Worm (Caenorhabditis elegans) whole organism, young adult: Measurements from ENCODE around the gene clec-121.
A peak's percentile ranks its signal among the peaks of the same experiment; 100 is the strongest.
"Not testable (repeated sequence)": the region's sequence is repeated elsewhere in the genome, so short reads cannot be mapped to it uniquely, and the experiment has no call there.

Experiments
- B0035.1 ChIP-seq: sonication (generic microtip); optimal IDR thresholded peaks from 2 replicates; lab custom pipeline; 2016; ENCODE audit warnings: missing genetic modification characterization, mild to moderate bottlenecking, missing compliant biosample characterization, missing genotype, missing genetic modification reagents
- B0261.1 ChIP-seq: sonication (generic microtip); optimal IDR thresholded peaks from 2 replicates; lab custom pipeline; 2016; ENCODE audit warnings: mild to moderate bottlenecking, missing genetic modification characterization, moderate library complexity, missing compliant biosample characterization
- B0336.3 ChIP-seq: fragments of 200-800 bp; sonication (Bioruptor generic); IDR thresholded peaks from 2 replicates; pipeline ENCODE4 v1.3.6; 2022; ENCODE audit warnings: missing genetic modification characterization, missing compliant biosample characterization
- D2030.7 ChIP-seq: fragments of 200-800 bp; sonication (Bioruptor generic); IDR thresholded peaks from 2 replicates; pipeline ENCODE4 v1.3.6; 2022; ENCODE audit warnings: missing genetic modification reagents, missing genetic modification characterization, missing compliant biosample characterization
- F49E8.2 ChIP-seq: sonication (generic microtip); optimal IDR thresholded peaks from 3 replicates; lab custom pipeline; 2017; ENCODE audit warnings: missing genetic modification characterization, mild to moderate bottlenecking, missing compliant biosample characterization, antibody characterized with exemption, moderate library complexity; ENCODE audit not compliant: insufficient read depth
- F55B11.4 ChIP-seq: sonication (generic microtip); optimal IDR thresholded peaks from 2 replicates; lab custom pipeline; 2016; ENCODE audit warnings: missing compliant biosample characterization, missing genetic modification characterization, borderline replicate concordance; ENCODE audit not compliant: insufficient read depth
- K11D2.4 ChIP-seq: fragments of 200-800 bp; sonication (Bioruptor generic); IDR thresholded peaks from 2 replicates; pipeline ENCODE4 v1.3.6; 2022; ENCODE audit warnings: missing genetic modification reagents, missing genetic modification characterization, missing compliant biosample characterization
- T26A5.8 ChIP-seq: sonication (generic microtip); optimal IDR thresholded peaks from 2 replicates; lab custom pipeline; 2016; ENCODE audit warnings: missing genetic modification characterization, missing compliant biosample characterization
- Y79H2A.3 ChIP-seq: fragments of 200-800 bp; sonication (Bioruptor generic); conservative IDR thresholded peaks from 2 replicates; pipeline ENCODE4 v1.3.6; 2022; ENCODE audit warnings: missing genetic modification reagents, missing genetic modification characterization, missing compliant biosample characterization
- aptf-2 ChIP-seq: fragments of 200-800 bp; sonication (Bioruptor generic); conservative IDR thresholded peaks from 2 replicates; pipeline ENCODE4 v1.3.6; 2022; ENCODE audit warnings: missing genetic modification reagents, missing genetic modification characterization, missing compliant biosample characterization
- atf-7 ChIP-seq: sonication (generic microtip); optimal IDR thresholded peaks from 2 replicates; lab custom pipeline; 2017; ENCODE audit warnings: mild to moderate bottlenecking, missing genetic modification characterization, missing compliant biosample characterization
- athp-1 ChIP-seq: sonication (generic microtip); optimal IDR thresholded peaks from 2 replicates; lab custom pipeline; 2017; ENCODE audit warnings: mild to moderate bottlenecking, missing genetic modification characterization, missing compliant biosample characterization
- attf-5 ChIP-seq: fragments of 200-800 bp; sonication (Bioruptor generic); optimal IDR thresholded peaks from 2 replicates; lab custom pipeline; 2018; ENCODE audit warnings: mild to moderate bottlenecking, missing genetic modification characterization, missing compliant biosample characterization
- cebp-1 ChIP-seq, 2 experiments: fragments of 200-800 bp in 1 of 2; sonication (Bioruptor generic) in 1 of 2; sonication (generic microtip) in 1 of 2; IDR thresholded peaks in 1 of 2; optimal IDR thresholded peaks in 1 of 2; 2 replicates each; pipeline versions ENCODE4 v1.3.6 to Lab custom; 2017 to 2022; ENCODE audit warnings: missing compliant biosample characterization in 2 of 2, missing genetic modification characterization in 2 of 2, mild to moderate bottlenecking in 1 of 2, missing genetic modification reagents in 1 of 2, moderate library complexity in 1 of 2
- cebp-2 ChIP-seq: fragments of 200-800 bp; sonication (Bioruptor generic); IDR thresholded peaks from 2 replicates; pipeline ENCODE4 v1.3.6; 2022; ENCODE audit warnings: missing genetic modification characterization, missing compliant biosample characterization
- ceh-58 ChIP-seq: fragments of 200-800 bp; sonication (Bioruptor generic); IDR thresholded peaks from 2 replicates; pipeline ENCODE4 v1.3.6; 2022; ENCODE audit warnings: missing genetic modification characterization, missing compliant biosample characterization
- dox-1 ChIP-seq: fragments of 200-800 bp; sonication (Bioruptor generic); IDR thresholded peaks from 2 replicates; pipeline ENCODE4 v1.3.6; 2022; ENCODE audit warnings: missing genetic modification reagents, missing genetic modification characterization, missing compliant biosample characterization
- dpff-1 ChIP-seq: sonication (generic microtip); optimal IDR thresholded peaks from 2 replicates; lab custom pipeline; 2017; ENCODE audit warnings: mild to moderate bottlenecking, missing genetic modification characterization, missing compliant biosample characterization
- him-1 ChIP-seq: sonication (generic microtip); optimal IDR thresholded peaks from 2 replicates; lab custom pipeline; 2016; ENCODE audit warnings: missing genotype, missing genetic modification reagents, missing genetic modification characterization, missing compliant biosample characterization
- hmg-1.2 ChIP-seq: fragments of 200-800 bp; sonication (Bioruptor generic); IDR thresholded peaks from 2 replicates; pipeline ENCODE4 v1.3.6; 2022; ENCODE audit warnings: missing genetic modification reagents, missing genetic modification characterization, missing compliant biosample characterization
- let-526 ChIP-seq: fragments of 200-800 bp; sonication (Bioruptor generic); IDR thresholded peaks from 2 replicates; pipeline ENCODE4 v1.3.6; 2022; ENCODE audit warnings: missing genetic modification reagents, missing genetic modification characterization, missing compliant biosample characterization
- lin-26 ChIP-seq: fragments of 200-800 bp; sonication (Bioruptor generic); IDR thresholded peaks from 2 replicates; pipeline ENCODE4 v1.3.6; 2022; ENCODE audit warnings: missing genetic modification reagents, missing genetic modification characterization, missing compliant biosample characterization
- lin-35 ChIP-seq, 3 experiments: fragments of 150-350 bp in 2 of 3; sonication (generic microtip) in 1 of 3; optimal IDR thresholded peaks; 2 replicates each; lab custom pipeline; 2014 to 2018; ENCODE audit warnings: missing biosample characterization in 3 of 3, missing genetic modification characterization in 3 of 3, missing genetic modification reagents in 3 of 3
- lin-40 ChIP-seq: sonication (generic microtip); optimal IDR thresholded peaks from 2 replicates; lab custom pipeline; 2016; ENCODE audit warnings: missing genetic modification characterization, mild to moderate bottlenecking, missing compliant biosample characterization, missing genotype, missing genetic modification reagents
- madf-3 ChIP-seq: fragments of 200-800 bp; sonication (Bioruptor generic); IDR thresholded peaks from 2 replicates; pipeline ENCODE4 v1.3.6; 2022; ENCODE audit warnings: missing genetic modification reagents, missing genetic modification characterization, missing compliant biosample characterization
- madf-6 ChIP-seq: fragments of 200-800 bp; sonication (Bioruptor generic); IDR thresholded peaks from 2 replicates; pipeline ENCODE4 v1.3.6; 2022; ENCODE audit warnings: missing genetic modification reagents, missing genetic modification characterization, missing compliant biosample characterization
- nhr-27 ChIP-seq: fragments of 200-800 bp; sonication (Bioruptor generic); optimal IDR thresholded peaks from 2 replicates; lab custom pipeline; 2018; ENCODE audit warnings: mild to moderate bottlenecking, missing genetic modification characterization, moderate library complexity, missing compliant biosample characterization
- rcor-1 ChIP-seq: fragments of 200-800 bp; sonication (Bioruptor generic); IDR thresholded peaks from 2 replicates; pipeline ENCODE4 v1.3.6; 2022; ENCODE audit warnings: missing genetic modification reagents, missing genetic modification characterization, missing compliant biosample characterization
- rpc-1 ChIP-seq, 2 experiments: fragments of 150-350 bp in 1 of 2; sonication (generic microtip) in 1 of 2; optimal IDR thresholded peaks; 2 replicates each; lab custom pipeline; 2014 to 2018; ENCODE audit warnings: missing biosample characterization in 1 of 2, missing genetic modification characterization in 1 of 2, missing genetic modification reagents in 1 of 2, missing genotype in 1 of 2
- zfh-2 ChIP-seq: fragments of 200-800 bp; sonication (Bioruptor generic); conservative IDR thresholded peaks from 2 replicates; pipeline ENCODE4 v1.3.6; 2022; ENCODE audit warnings: missing genetic modification reagents, missing genetic modification characterization, missing compliant biosample characterization
- ztf-26 ChIP-seq: sonication (generic microtip); optimal IDR thresholded peaks from 2 replicates; lab custom pipeline; 2017; ENCODE audit warnings: missing genetic modification characterization, missing compliant biosample characterization
- ztf-3 ChIP-seq: fragments of 200-800 bp; sonication (Bioruptor generic); optimal IDR thresholded peaks from 2 replicates; lab custom pipeline; 2018; ENCODE audit warnings: mild to moderate bottlenecking, missing genetic modification characterization, missing compliant biosample characterization
- ztf-6 ChIP-seq: fragments of 200-800 bp; sonication (Bioruptor generic); IDR thresholded peaks from 2 replicates; pipeline ENCODE4 v1.3.6; 2022; ENCODE audit warnings: missing genetic modification reagents, missing genetic modification characterization, missing compliant biosample characterization

The clec-121 gene

ce11 chrII:3126341-3126740 lies 24.2 kb downstream of the clec-121 start, which contains the start of gene ins-19 (continued):
- no peak for TF ChIP-seq ztf-3 (GFP tag; lab: Kevin White, UChicago)
- TF ChIP-seq lin-40 (tag; lab: Kevin White, UChicago) = no peak
- no peak for TF ChIP-seq rpc-1 (optimal IDR thresholded peaks at IDR 0.05; lab: Kevin White, UChicago)
- no peak for TF ChIP-seq rpc-1 (tag; optimal IDR thresholded peaks at IDR 0.05; lab: Kevin White, UChicago)
- TF ChIP-seq, all 124 proteins: peak for 0

ce11 chrII:3126741-3127140 lies 24.6 kb downstream of the clec-121 start, which contains the start of gene ins-31:
Gene ins-31, plus strand, starts transcription at chrII:3127041.
- TF ChIP-seq ceh-58 (GFP tag; lab: Robert Waterston, UW); F49E8.2 (tag; lab: Kevin White, UChicago); atf-7: not testable (repeated sequence)

ce11 chrII:3129007-3129406 lies 26.9 kb downstream of the clec-121 start, which contains the start of gene chil-24:
Gene chil-24, plus strand, starts transcription at chrII:3129162.
- peak; percentile 35 for TF ChIP-seq attf-5 (GFP tag; lab: Kevin White, UChicago)
- TF ChIP-seq hmg-1.2 (GFP tag; lab: Robert Waterston, UW) = peak; percentile 96
- TF ChIP-seq cebp-1 (GFP tag; IDR thresholded peaks at IDR 0.05; lab: Robert Waterston, UW) = no peak
- TF ChIP-seq cebp-1 (tag; optimal IDR thresholded peaks at IDR 0.05; lab: Kevin White, UChicago) = peak; percentile 78
- TF ChIP-seq ztf-6 (GFP tag; lab: Robert Waterston, UW) = no peak
- no peak for TF ChIP-seq zfh-2 (GFP tag; lab: Robert Waterston, UW)

ce11 chrII:3135293-3135692 lies 33.2 kb downstream of the clec-121 start:
- TF ChIP-seq T26A5.8 (no peak), K11D2.4 (GFP tag; lab: Robert Waterston, UW) (no peak), ztf-6 (GFP tag; lab: Robert Waterston, UW) (no peak), him-1 (no peak), F49E8.2 (tag; lab: Kevin White, UChicago) (no peak), madf-6 (no peak), nhr-27 (tag; lab: Kevin White, UChicago) (no peak), Y79H2A.3 (GFP tag; lab: Robert Waterston, UW) (no peak), dpff-1 (no peak), let-526 (GFP tag; lab: Robert Waterston, UW) (no peak), B0336.3 (GFP tag; lab: Robert Waterston, UW) (no peak), dox-1 (no peak), ztf-26 (no peak), B0035.1 (tag; lab: Kevin White, UChicago) (no peak), lin-35 (GFP tag; optimal IDR thresholded peaks at IDR 0.05; lab: Kevin White, UChicago) (no peak), madf-3 (GFP tag; lab: Robert Waterston, UW) (no peak), B0261.1 (tag; lab: Kevin White, UChicago) (no peak), D2030.7 (GFP tag; lab: Robert Waterston, UW) (no peak)

- TF ChIP-seq aptf-2 (GFP tag; lab: Robert Waterston, UW) (no peak), cebp-2 (GFP tag; lab: Robert Waterston, UW) (no peak), attf-5 (GFP tag; lab: Kevin White, UChicago) (no peak), rpc-1 (optimal IDR thresholded peaks at IDR 0.05; lab: Kevin White, UChicago) (no peak), rpc-1 (tag; optimal IDR thresholded peaks at IDR 0.05; lab: Kevin White, UChicago) (no peak), lin-26 (no peak), F55B11.4 (tag; lab: Kevin White, UChicago) (no peak), athp-1 (tag; lab: Kevin White, UChicago) (no peak), rcor-1 (GFP tag; lab: Robert Waterston, UW) (no peak)
Observed at ce11 chrII:3137804-3138203, 35.7 kb downstream of the clec-121 start, which contains the start of gene sri-54. Gene sri-54, minus strand, starts transcription at chrII:3137904.
